Worm (Caenorhabditis elegans) whole organism, L1 larva: ENCODE measurements around the gene taco-1.
"Not testable (repeated sequence)": the region's sequence is repeated elsewhere in the genome, so short reads cannot be mapped to it uniquely, and the experiment has no call there.

Experiments used
- F16B12.6 ChIP-seq: fragments of 150-350 bp; optimal IDR thresholded peaks from 2 replicates; lab custom pipeline; 2014; ENCODE audit warnings: missing biosample characterization, missing genetic modification characterization
- aha-1 ChIP-seq: fragments of 150-350 bp; optimal IDR thresholded peaks from 2 replicates; lab custom pipeline; 2014; ENCODE audit warnings: missing biosample characterization, missing genetic modification characterization
- aly-2 ChIP-seq: fragments of 150-350 bp; optimal IDR thresholded peaks from 2 replicates; lab custom pipeline; 2014; ENCODE audit warnings: missing biosample characterization, missing genetic modification characterization
- ama-1 ChIP-seq: fragments of 150-350 bp; optimal IDR thresholded peaks from 2 replicates; lab custom pipeline; 2014
- ceh-63 ChIP-seq: fragments of 200-800 bp; sonication (Bioruptor generic); optimal IDR thresholded peaks from 2 replicates; lab custom pipeline; 2018; ENCODE audit warnings: mild to moderate bottlenecking, missing genetic modification characterization, missing compliant biosample characterization
- ceh-8 ChIP-seq: fragments of 200-800 bp; sonication (Bioruptor generic); optimal IDR thresholded peaks from 2 replicates; lab custom pipeline; 2018; ENCODE audit warnings: mild to moderate bottlenecking, missing genetic modification characterization, moderate library complexity, missing compliant biosample characterization
- ceh-82 ChIP-seq, 3 experiments: fragments of 150-350 bp in 1 of 3; sonication (generic microtip) in 2 of 3; optimal IDR thresholded peaks; 2 replicates each; lab custom pipeline; 2014 to 2017; ENCODE audit warnings: missing biosample characterization in 3 of 3, missing genetic modification characterization in 3 of 3
- ceh-88 ChIP-seq: fragments of 200-800 bp; sonication (Bioruptor generic); IDR thresholded peaks from 2 replicates; pipeline ENCODE4 v1.3.6; 2022; ENCODE audit warnings: missing genetic modification characterization, missing compliant biosample characterization
- dpl-1 ChIP-seq, 3 experiments: fragments of 150-350 bp in 2 of 3; sonication (generic microtip) in 1 of 3; optimal IDR thresholded peaks; 2 replicates each; lab custom pipeline; 2014 to 2017; ENCODE audit warnings: missing biosample characterization in 3 of 3, missing genetic modification characterization in 3 of 3, missing genetic modification reagents in 3 of 3
- dsc-1 ChIP-seq: sonication (generic microtip); optimal IDR thresholded peaks from 2 replicates; lab custom pipeline; 2016; ENCODE audit warnings: mild to moderate bottlenecking, missing genetic modification characterization, missing compliant biosample characterization
- efl-1 ChIP-seq, 4 experiments: fragments of 150-350 bp; optimal IDR thresholded peaks in 3 of 4; peaks in 1 of 4; 1 replicate in 1 of 4; 2 replicates in 3 of 4; lab custom pipeline; 2014; ENCODE audit warnings: missing biosample characterization in 2 of 4, missing genetic modification characterization in 2 of 4, missing genetic modification reagents in 2 of 4
- efl-3 ChIP-seq: fragments of 200-800 bp; sonication (Bioruptor generic); optimal IDR thresholded peaks from 2 replicates; lab custom pipeline; 2018; ENCODE audit warnings: mild to moderate bottlenecking, missing genetic modification characterization, missing compliant biosample characterization
- egl-27 ChIP-seq, 2 experiments: fragments of 150-350 bp in 1 of 2; sonication (generic microtip); optimal IDR thresholded peaks; 3 replicates each; lab custom pipeline; 2017 to 2018; ENCODE audit warnings: missing biosample characterization in 2 of 2, missing genetic modification characterization in 2 of 2, missing genetic modification reagents in 2 of 2
- elt-2 ChIP-seq: sonication (generic microtip); optimal IDR thresholded peaks from 2 replicates; lab custom pipeline; 2016; ENCODE audit warnings: missing genetic modification characterization, mild to moderate bottlenecking, inconsistent platforms, missing compliant biosample characterization, missing genetic modification reagents
- fkh-10 ChIP-seq: sonication (generic microtip); optimal IDR thresholded peaks from 2 replicates; lab custom pipeline; 2017; ENCODE audit warnings: missing biosample characterization, missing genetic modification reagents, missing genetic modification characterization
- fkh-4 ChIP-seq: sonication (generic microtip); optimal IDR thresholded peaks from 2 replicates; lab custom pipeline; 2016; ENCODE audit warnings: missing compliant biosample characterization, missing genetic modification characterization, borderline replicate concordance
- fkh-8 ChIP-seq: sonication (generic microtip); optimal IDR thresholded peaks from 2 replicates; lab custom pipeline; 2016; ENCODE audit warnings: mild to moderate bottlenecking, missing genetic modification characterization, missing compliant biosample characterization
- hlh-17 ChIP-seq: fragments of 200-800 bp; sonication (Bioruptor generic); optimal IDR thresholded peaks from 2 replicates; lab custom pipeline; 2018; ENCODE audit warnings: missing genetic modification characterization, mild to moderate bottlenecking, missing compliant biosample characterization, moderate library complexity, borderline replicate concordance
- isw-1 ChIP-seq: fragments of 200-800 bp; sonication (Bioruptor generic); IDR thresholded peaks from 2 replicates; pipeline ENCODE4 v1.3.6; 2022; ENCODE audit warnings: missing genetic modification characterization, missing compliant biosample characterization
- lin-15B ChIP-seq: fragments of 150-350 bp; sonication (generic microtip); optimal IDR thresholded peaks from 3 replicates; lab custom pipeline; 2014; ENCODE audit warnings: missing biosample characterization, missing genetic modification characterization
- lsy-2 ChIP-seq, 2 experiments: fragments of 150-350 bp; optimal IDR thresholded peaks; 2 replicates each; lab custom pipeline; 2014; ENCODE audit warnings: missing biosample characterization in 2 of 2, missing genetic modification characterization in 2 of 2
- mdl-1 ChIP-seq, 2 experiments: fragments of 150-350 bp; optimal IDR thresholded peaks; 2 replicates each; lab custom pipeline; 2014 to 2017; ENCODE audit warnings: missing biosample characterization in 2 of 2, missing genetic modification characterization in 2 of 2, inconsistent platforms in 1 of 2
- mef-2 ChIP-seq: fragments of 150-350 bp; optimal IDR thresholded peaks from 2 replicates; lab custom pipeline; 2014; ENCODE audit warnings: missing biosample characterization, missing genetic modification characterization
- nhr-12 ChIP-seq: sonication (generic microtip); optimal IDR thresholded peaks from 2 replicates; lab custom pipeline; 2017; ENCODE audit warnings: missing biosample characterization, missing genetic modification characterization
- nhr-84 ChIP-seq: sonication (generic microtip); optimal IDR thresholded peaks from 2 replicates; lab custom pipeline; 2017; ENCODE audit warnings: missing biosample characterization, missing genetic modification characterization
- nhr-85 ChIP-seq: sonication (generic microtip); peaks from one replicate; lab custom pipeline; 2016; ENCODE audit warnings: missing genetic modification characterization, inconsistent platforms, missing compliant biosample characterization
- nhr-90 ChIP-seq: sonication (generic microtip); optimal IDR thresholded peaks from 2 replicates; lab custom pipeline; 2016; ENCODE audit warnings: mild to moderate bottlenecking, missing genetic modification characterization, missing compliant biosample characterization; ENCODE audit not compliant: poor library complexity
- pag-3 ChIP-seq: sonication (generic microtip); optimal IDR thresholded peaks from 2 replicates; lab custom pipeline; 2017; ENCODE audit warnings: missing genetic modification characterization, mild to moderate bottlenecking, missing compliant biosample characterization, antibody characterized with exemption, borderline replicate concordance; ENCODE audit not compliant: insufficient read depth
- skn-1 ChIP-seq: fragments of 150-350 bp; optimal IDR thresholded peaks from 2 replicates; lab custom pipeline; 2014; ENCODE audit warnings: missing biosample characterization, missing genetic modification characterization
- sox-4 ChIP-seq: sonication (generic microtip); optimal IDR thresholded peaks from 2 replicates; lab custom pipeline; 2016; ENCODE audit warnings: missing genetic modification characterization, missing compliant biosample characterization
- tlp-1 ChIP-seq: fragments of 150-350 bp; optimal IDR thresholded peaks from 2 replicates; lab custom pipeline; 2014; ENCODE audit warnings: missing biosample characterization, missing genetic modification characterization
- unc-86 ChIP-seq: sonication (generic microtip); optimal IDR thresholded peaks from 2 replicates; lab custom pipeline; 2016; ENCODE audit warnings: missing genetic modification characterization, missing compliant biosample characterization
- zip-4 ChIP-seq: fragments of 200-800 bp; sonication (Bioruptor generic); optimal IDR thresholded peaks from 2 replicates; lab custom pipeline; 2018; ENCODE audit warnings: mild to moderate bottlenecking, missing genetic modification characterization, moderate library complexity, missing compliant biosample characterization
- ztf-4 ChIP-seq: fragments of 150-350 bp; optimal IDR thresholded peaks from 2 replicates; lab custom pipeline; 2014; ENCODE audit warnings: missing biosample characterization, missing genetic modification characterization

The taco-1 gene

DNA sequence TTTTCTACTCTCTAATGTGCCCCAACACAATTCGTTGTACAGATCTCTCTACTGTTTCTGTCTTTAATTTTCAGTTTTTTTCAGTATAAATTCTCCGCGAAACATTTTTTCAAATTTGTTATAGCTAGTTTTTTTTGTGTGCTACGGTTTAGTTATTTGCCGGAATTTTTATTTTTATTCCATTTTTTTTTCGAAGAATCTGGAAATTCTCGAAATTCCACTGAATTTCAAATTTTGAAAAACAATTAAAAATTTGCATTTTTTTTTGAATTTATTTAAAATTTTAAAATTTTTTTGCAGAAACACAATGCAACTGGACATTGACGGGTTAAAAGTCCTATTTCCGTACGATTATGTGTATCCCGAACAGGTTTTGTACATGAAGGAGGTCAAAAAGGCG, 19.1 kb upstream of the taco-1 start, which contains the start of gene xpd-1:
TSS of gene xpd-1 (plus strand) at position 301 of the 400 bp plus-strand sequence.
- no peak for TF ChIP-seq ceh-88
- no peak for TF ChIP-seq tlp-1 (tag; lab: Kevin White, UChicago)
- TF ChIP-seq ceh-8, result no peak
- TF ChIP-seq fkh-8, result no peak
- no peak for TF ChIP-seq zip-4
- TF ChIP-seq sox-4, result no peak
- TF ChIP-seq ceh-82 (tag; optimal IDR thresholded peaks at IDR 0.05; lab: Kevin White, UChicago), result no peak
- TF ChIP-seq mdl-1 (tag; optimal IDR thresholded peaks at IDR 0.05; lab: Kevin White, UChicago), result no peak
- TF ChIP-seq F16B12.6 (tag; lab: Kevin White, UChicago), result no peak
- no peak for TF ChIP-seq lin-15B (tag; lab: Kevin White, UChicago)
- TF ChIP-seq hlh-17 (GFP tag; lab: Kevin White, UChicago), result no peak
- TF ChIP-seq efl-3 (GFP tag; lab: Kevin White, UChicago), result no peak

ce11 chrIII:269572-269971, 14.3 kb upstream of the taco-1 start:
- TF ChIP-seq lsy-2 (tag; optimal IDR thresholded peaks at IDR 0.05; lab: Kevin White, UChicago), result peak in 1 of 2 experiments; percentile 33
- TF ChIP-seq efl-1 (optimal IDR thresholded peaks at IDR 0.05; lab: Kevin White, UChicago), result not testable (repeated sequence)
- peak in 1 of 2 experiments; percentile 89 for TF ChIP-seq efl-1 (GFP tag; optimal IDR thresholded peaks at IDR 0.05 in 1 of 2; lab: Kevin White, UChicago)

DNA sequence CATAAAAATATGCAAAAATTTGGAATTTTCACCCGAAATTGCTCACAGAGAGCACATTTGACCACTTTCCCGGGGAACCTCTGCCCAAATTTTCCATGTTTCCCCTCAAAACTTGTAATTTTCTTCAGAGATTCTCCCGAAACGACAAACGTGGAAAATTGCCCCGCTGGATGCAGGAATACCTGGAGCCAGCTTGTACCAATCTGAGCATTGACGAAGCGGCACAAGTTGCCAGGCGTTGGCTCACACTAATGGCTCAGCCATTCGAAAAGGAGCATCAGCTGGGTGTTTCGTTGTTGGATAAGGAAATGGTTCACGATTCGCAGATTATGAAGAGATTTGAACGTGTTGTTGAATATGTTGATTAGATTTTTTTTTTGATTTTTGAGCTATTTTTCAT, 1.4 kb upstream of the taco-1 start:
- TF ChIP-seq pag-3 (tag; lab: Kevin White, UChicago), result no peak
- TF ChIP-seq, all 84 proteins: peak for 0

- TF ChIP-seq fkh-4 (tag; lab: Kevin White, UChicago), result no peak
- no peak for TF ChIP-seq unc-86 (tag; lab: Kevin White, UChicago)
- TF ChIP-seq, all 84 proteins: peak for 0
Observed at ce11 chrIII:292340-292739, 8.4 kb downstream of the taco-1 start, which contains the start of gene Y50D7A.1. TSS of gene Y50D7A.1 (plus strand) at chrIII:292640.

- no peak for TF ChIP-seq nhr-12 (tag; lab: Kevin White, UChicago)
- TF ChIP-seq isw-1 (GFP tag; lab: Robert Waterston, UW), result no peak
- no peak for TF ChIP-seq ceh-63 (GFP tag; lab: Kevin White, UChicago)
- no peak for TF ChIP-seq dpl-1 (GFP tag; optimal IDR thresholded peaks at IDR 0.05; lab: Kevin White, UChicago)
- no peak for TF ChIP-seq ceh-8
- TF ChIP-seq fkh-10 (GFP tag; lab: Kevin White, UChicago), result no peak
- no peak for TF ChIP-seq aha-1 (tag; lab: Kevin White, UChicago)
- TF ChIP-seq skn-1 (tag; lab: Kevin White, UChicago), result no peak
Observed at ce11 chrIII:294527-294926, 10.6 kb downstream of the taco-1 start, which contains the start of gene Y50D7A.13. TSS of gene Y50D7A.13 (minus strand) at chrIII:294627.

- TF ChIP-seq pag-3 (tag; lab: Kevin White, UChicago) (no peak), dsc-1 (tag; lab: Kevin White, UChicago) (no peak), nhr-85 (tag; lab: Kevin White, UChicago) (no peak), aly-2 (tag; lab: Kevin White, UChicago) (no peak), ceh-63 (GFP tag; lab: Kevin White, UChicago) (no peak), nhr-90 (tag; lab: Kevin White, UChicago) (no peak), nhr-84 (tag; lab: Kevin White, UChicago) (no peak), mef-2 (tag; lab: Kevin White, UChicago) (no peak), egl-27 (tag; optimal IDR thresholded peaks at IDR 0.05; lab: Kevin White, UChicago) (no peak), ama-1 (lab: Kevin White, UChicago) (no peak), ceh-82 (tag; optimal IDR thresholded peaks at IDR 0.05; lab: Kevin White, UChicago) (no peak), elt-2 (tag; lab: Kevin White, UChicago) (no peak), isw-1 (GFP tag; lab: Robert Waterston, UW) (no peak), ztf-4 (tag; lab: Kevin White, UChicago) (no peak)
Observed at ce11 chrIII:298456-298855, 14.5 kb downstream of the taco-1 start, which contains the start of gene ads-1. TSS of gene ads-1 (minus strand) at chrIII:298556.
